Fruit fly (Drosophila melanogaster) whole organism, embryonic: ENCODE measurements around the gene CG14646.

ENCODE experiments used
- BEAF-32 ChIP-seq: fragments of 200-800 bp; sonication (Bioruptor generic); optimal IDR thresholded peaks from 3 replicates; lab custom pipeline; 2017; ENCODE audit warnings: missing biosample characterization, missing genetic modification characterization, mild to moderate bottlenecking, moderate library complexity, missing genetic modification reagents
- CG10366 ChIP-seq: fragments of 200-800 bp; sonication (Bioruptor generic); IDR thresholded peaks from 2 replicates; pipeline ENCODE4 v1.3.6; 2022; ENCODE audit warnings: missing biosample characterization, missing genetic modification characterization
- CG10543 ChIP-seq: fragments of 200-800 bp; sonication (Bioruptor generic); optimal IDR thresholded peaks from 3 replicates; lab custom pipeline; 2017; ENCODE audit warnings: missing biosample characterization, mild to moderate bottlenecking, missing genetic modification characterization, moderate library complexity
- CG11398 ChIP-seq: fragments of 200-800 bp; sonication (Bioruptor generic); optimal IDR thresholded peaks from 2 replicates; lab custom pipeline; 2016; ENCODE audit warnings: missing biosample characterization, missing genetic modification characterization
- CG12071 ChIP-seq: fragments of 200-800 bp; sonication (Bioruptor generic); optimal IDR thresholded peaks from 3 replicates; lab custom pipeline; 2018; ENCODE audit warnings: missing biosample characterization, mild to moderate bottlenecking, missing genetic modification characterization
- CG12155 ChIP-seq: fragments of 200-800 bp; sonication (Bioruptor generic); optimal IDR thresholded peaks from 3 replicates; lab custom pipeline; 2016; ENCODE audit warnings: missing biosample characterization, missing genetic modification characterization
- CG12659 ChIP-seq: fragments of 200-800 bp; sonication (Bioruptor generic); optimal IDR thresholded peaks from 3 replicates; lab custom pipeline; 2017; ENCODE audit warnings: mild to moderate bottlenecking, missing biosample characterization, missing genetic modification reagents, missing genetic modification characterization
- CG13894 ChIP-seq: fragments of 200-800 bp; sonication (Bioruptor generic); optimal IDR thresholded peaks from 3 replicates; lab custom pipeline; 2018; ENCODE audit warnings: missing biosample characterization, mild to moderate bottlenecking, missing genetic modification characterization, moderate library complexity
- CG15479 ChIP-seq: fragments of 200-800 bp; sonication (Bioruptor generic); optimal IDR thresholded peaks from 3 replicates; lab custom pipeline; 2019; ENCODE audit warnings: missing biosample characterization, mild to moderate bottlenecking, missing genetic modification characterization, moderate library complexity
- CG1602 ChIP-seq: fragments of 200-800 bp; sonication (Bioruptor generic); optimal IDR thresholded peaks from 3 replicates; lab custom pipeline; 2016; ENCODE audit warnings: missing biosample characterization, missing genetic modification characterization
- CG17328 ChIP-seq: fragments of 200-800 bp; sonication (Bioruptor generic); IDR thresholded peaks from 2 replicates; pipeline ENCODE4 v1.3.6; 2022; ENCODE audit warnings: missing biosample characterization, missing genetic modification characterization
- CG18619 ChIP-seq: fragments of 200-800 bp; sonication (Bioruptor generic); optimal IDR thresholded peaks from 3 replicates; lab custom pipeline; 2017; ENCODE audit warnings: missing biosample characterization, mild to moderate bottlenecking, missing genetic modification characterization
- CG2889 ChIP-seq: fragments of 200-800 bp; sonication (Bioruptor generic); IDR thresholded peaks from 3 replicates; pipeline ENCODE4 v1.3.6; 2022; ENCODE audit warnings: missing biosample characterization, missing genetic modification characterization
- CG32772 ChIP-seq: fragments of 200-800 bp; sonication (Bioruptor generic); IDR thresholded peaks from 2 replicates; pipeline ENCODE4 v1.3.6; 2022; ENCODE audit warnings: missing biosample characterization, missing genetic modification characterization
- CG33557 ChIP-seq: fragments of 200-800 bp; sonication (Bioruptor generic); optimal IDR thresholded peaks from 2 replicates; lab custom pipeline; 2019; ENCODE audit warnings: missing biosample characterization, mild to moderate bottlenecking, missing genetic modification characterization, moderate library complexity
- CG4424 ChIP-seq: fragments of 200-800 bp; sonication (Bioruptor generic); optimal IDR thresholded peaks from 3 replicates; lab custom pipeline; 2016; ENCODE audit warnings: missing biosample characterization, missing genetic modification characterization
- CG4617 ChIP-seq: fragments of 200-800 bp; sonication (Bioruptor generic); optimal IDR thresholded peaks from 3 replicates; lab custom pipeline; 2016; ENCODE audit warnings: missing biosample characterization, missing genetic modification characterization, borderline replicate concordance
- CG6765 ChIP-seq: fragments of 200-800 bp; sonication (Bioruptor generic); optimal IDR thresholded peaks from 3 replicates; lab custom pipeline; 2017; ENCODE audit warnings: missing biosample characterization, mild to moderate bottlenecking, missing genetic modification characterization
- CG6813 ChIP-seq: fragments of 200-800 bp; sonication (Bioruptor generic); optimal IDR thresholded peaks from 2 replicates; lab custom pipeline; 2017; ENCODE audit warnings: missing biosample characterization, missing genetic modification characterization, mild to moderate bottlenecking, moderate library complexity, missing genetic modification reagents
- CG7745 ChIP-seq: fragments of 200-800 bp; sonication (Bioruptor generic); optimal IDR thresholded peaks from 2 replicates; lab custom pipeline; 2018; ENCODE audit warnings: missing biosample characterization, mild to moderate bottlenecking, missing genetic modification characterization, moderate library complexity
- CG7786 ChIP-seq: fragments of 200-800 bp; sonication (Bioruptor generic); optimal IDR thresholded peaks from 2 replicates; lab custom pipeline; 2016; ENCODE audit warnings: missing biosample characterization, missing genetic modification characterization
- CG9817 ChIP-seq: fragments of 200-800 bp; sonication (Bioruptor generic); optimal IDR thresholded peaks from 2 replicates; lab custom pipeline; 2018; ENCODE audit warnings: missing biosample characterization, mild to moderate bottlenecking, missing genetic modification characterization, moderate library complexity
- CG9876 ChIP-seq: fragments of 200-800 bp; sonication (Bioruptor generic); optimal IDR thresholded peaks from 2 replicates; lab custom pipeline; 2016; ENCODE audit warnings: missing biosample characterization, missing genetic modification characterization
- CG9932 ChIP-seq: fragments of 200-800 bp; sonication (Bioruptor generic); IDR thresholded peaks from 2 replicates; pipeline ENCODE4 v1.3.6; 2022; ENCODE audit warnings: missing biosample characterization, missing genetic modification characterization
- CrebB ChIP-seq: fragments of 200-800 bp; sonication (Bioruptor generic); optimal IDR thresholded peaks from 3 replicates; lab custom pipeline; 2018; ENCODE audit warnings: missing biosample characterization, mild to moderate bottlenecking, missing genetic modification characterization
- D19B ChIP-seq: fragments of 200-800 bp; sonication (Bioruptor generic); optimal IDR thresholded peaks from 2 replicates; lab custom pipeline; 2017; ENCODE audit warnings: missing biosample characterization, mild to moderate bottlenecking, missing genetic modification characterization
- Dp ChIP-seq: fragments of 200-800 bp; sonication (Bioruptor generic); optimal IDR thresholded peaks from 2 replicates; lab custom pipeline; 2018; ENCODE audit warnings: missing biosample characterization, mild to moderate bottlenecking, missing genetic modification characterization, moderate library complexity
- Drgx ChIP-seq: fragments of 200-800 bp; sonication (Bioruptor generic); IDR thresholded peaks from 2 replicates; pipeline ENCODE4 v1.3.6; 2022; ENCODE audit warnings: missing biosample characterization, missing genetic modification characterization
- Eip74EF ChIP-seq, 2 experiments: fragments of 200-800 bp in 1 of 2; fragments of >200 bp in 1 of 2; sonication (Bioruptor generic) in 1 of 2; optimal IDR thresholded peaks; 2 replicates each; lab custom pipeline; 2017 to 2019; ENCODE audit warnings: missing biosample characterization in 2 of 2, missing genetic modification characterization in 2 of 2, mild to moderate bottlenecking in 1 of 2, moderate library complexity in 1 of 2
- HmgZ ChIP-seq: fragments of 200-800 bp; sonication (Bioruptor generic); optimal IDR thresholded peaks from 2 replicates; lab custom pipeline; 2018; ENCODE audit warnings: missing biosample characterization, mild to moderate bottlenecking, missing genetic modification characterization
- Mad ChIP-seq: fragments of 200-800 bp; sonication (Bioruptor generic); optimal IDR thresholded peaks from 2 replicates; lab custom pipeline; 2016; ENCODE audit warnings: missing biosample characterization, missing genetic modification characterization
- Med ChIP-seq: fragments of 200-800 bp; sonication (Bioruptor generic); peaks from one replicate; lab custom pipeline; 2016; ENCODE audit warnings: missing biosample characterization, missing genetic modification characterization, mild to moderate bottlenecking, inconsistent platforms, moderate library complexity
- NfI ChIP-seq: fragments of 200-800 bp; sonication (Bioruptor generic); optimal IDR thresholded peaks from 3 replicates; lab custom pipeline; 2018; ENCODE audit warnings: missing biosample characterization, mild to moderate bottlenecking, missing genetic modification characterization, moderate library complexity
- Sin3A ChIP-seq: fragments of >200 bp; optimal IDR thresholded peaks from 2 replicates; lab custom pipeline; 2018
- Sox102F ChIP-seq: fragments of 200-800 bp; sonication (Bioruptor generic); optimal IDR thresholded peaks from 2 replicates; lab custom pipeline; 2018; ENCODE audit warnings: missing biosample characterization, mild to moderate bottlenecking, missing genetic modification characterization, moderate library complexity
- Xrp1 ChIP-seq: fragments of 200-800 bp; sonication (Bioruptor generic); IDR thresholded peaks from 2 replicates; pipeline ENCODE4 v1.3.6; 2022; ENCODE audit warnings: missing biosample characterization, missing genetic modification characterization
- az2 ChIP-seq: fragments of 200-800 bp; sonication (Bioruptor generic); optimal IDR thresholded peaks from 3 replicates; lab custom pipeline; 2016; ENCODE audit warnings: missing biosample characterization, missing genetic modification characterization
- btn ChIP-seq: fragments of 200-800 bp; sonication (Bioruptor generic); optimal IDR thresholded peaks from 2 replicates; lab custom pipeline; 2016; ENCODE audit warnings: missing biosample characterization, missing genetic modification characterization
- caup ChIP-seq: fragments of 200-800 bp; sonication (Bioruptor generic); optimal IDR thresholded peaks from 3 replicates; lab custom pipeline; 2017; ENCODE audit warnings: missing biosample characterization, mild to moderate bottlenecking, missing genetic modification characterization, moderate library complexity; ENCODE audit not compliant: severe bottlenecking
- chm ChIP-seq: fragments of 200-800 bp; sonication (Bioruptor generic); IDR thresholded peaks from 2 replicates; pipeline ENCODE4 v1.3.6; 2022; ENCODE audit warnings: missing biosample characterization, missing genetic modification characterization
- grau ChIP-seq: fragments of 200-800 bp; optimal IDR thresholded peaks from 3 replicates; lab custom pipeline; 2019; ENCODE audit warnings: missing biosample characterization, mild to moderate bottlenecking, missing genetic modification characterization, moderate library complexity
- insv ChIP-seq, 2 experiments: fragments of 200-800 bp; sonication (Bioruptor generic); optimal IDR thresholded peaks; 3 replicates each; lab custom pipeline; 2016 to 2018; ENCODE audit warnings: missing biosample characterization in 2 of 2, missing genetic modification characterization in 2 of 2
- kay ChIP-seq: fragments of 200-800 bp; sonication (Bioruptor generic); optimal IDR thresholded peaks from 2 replicates; lab custom pipeline; 2016; ENCODE audit warnings: missing biosample characterization, missing genetic modification characterization
- nerfin-2 ChIP-seq: fragments of 200-800 bp; sonication (Bioruptor generic); IDR thresholded peaks from 2 replicates; pipeline ENCODE4 v1.3.6; 2022; ENCODE audit warnings: missing biosample characterization, missing genetic modification characterization; ENCODE audit not compliant: partially characterized antibody
- toy ChIP-seq: fragments of 200-800 bp; sonication (Bioruptor generic); IDR thresholded peaks from 2 replicates; pipeline ENCODE4 v1.3.6; 2022; ENCODE audit warnings: missing biosample characterization, missing genetic modification characterization

CG14646 gene

DNA sequence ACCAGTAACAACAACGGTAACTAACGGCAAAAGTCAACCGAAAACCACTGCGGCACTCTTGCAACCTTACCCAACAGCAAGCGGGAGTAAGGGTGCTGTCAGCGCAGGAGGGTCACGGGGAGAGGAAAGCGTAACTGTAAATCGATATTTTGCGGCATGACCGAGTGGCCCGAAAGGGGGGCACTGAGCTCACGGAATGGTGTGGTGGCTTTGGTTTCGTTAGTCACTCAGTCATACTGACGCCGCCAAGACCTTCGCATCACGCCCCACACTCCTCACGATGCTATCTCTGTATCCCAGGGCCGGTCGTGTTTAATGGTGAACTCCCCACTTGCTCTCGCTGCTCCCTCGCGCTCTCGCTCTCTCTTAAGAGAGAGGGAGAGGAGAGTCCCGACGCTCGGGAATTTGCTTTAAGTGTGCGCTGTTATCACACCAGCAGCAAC is 29.5 kb upstream of the CG14646 start (continued):
- TF ChIP-seq chm (GFP tag; lab: Robert Waterston, UW) (no peak), Dp (GFP tag; lab: Kevin White, UChicago) (no peak), kay (GFP tag; lab: Kevin White, UChicago) (no peak), CG11398 (no peak), Sin3A (lab: Kevin White, UChicago) (no peak), CG4424 (GFP tag; lab: Kevin White, UChicago) (no peak), Eip74EF (GFP tag; optimal IDR thresholded peaks at IDR 0.05; lab: Kevin White, UChicago) (no peak), BEAF-32 (GFP tag; lab: Kevin White, UChicago) (peak; percentile 21), CG7786 (GFP tag; lab: Kevin White, UChicago) (no peak), nerfin-2 (no peak), insv (GFP tag; optimal IDR thresholded peaks at IDR 0.05; lab: Kevin White, UChicago) (no peak), CG32772 (GFP tag; lab: Robert Waterston, UW) (no peak), CG17328 (GFP tag; lab: Robert Waterston, UW) (no peak), CG12155 (GFP tag; lab: Kevin White, UChicago) (no peak), CG10543 (GFP tag; lab: Kevin White, UChicago) (peak; percentile 72), NfI (GFP tag; lab: Kevin White, UChicago) (peak; percentile 10), CG33557 (GFP tag; lab: Kevin White, UChicago) (no peak), CG6813 (GFP tag; lab: Kevin White, UChicago) (no peak), D19B (GFP tag; lab: Kevin White, UChicago) (no peak)

DNA sequence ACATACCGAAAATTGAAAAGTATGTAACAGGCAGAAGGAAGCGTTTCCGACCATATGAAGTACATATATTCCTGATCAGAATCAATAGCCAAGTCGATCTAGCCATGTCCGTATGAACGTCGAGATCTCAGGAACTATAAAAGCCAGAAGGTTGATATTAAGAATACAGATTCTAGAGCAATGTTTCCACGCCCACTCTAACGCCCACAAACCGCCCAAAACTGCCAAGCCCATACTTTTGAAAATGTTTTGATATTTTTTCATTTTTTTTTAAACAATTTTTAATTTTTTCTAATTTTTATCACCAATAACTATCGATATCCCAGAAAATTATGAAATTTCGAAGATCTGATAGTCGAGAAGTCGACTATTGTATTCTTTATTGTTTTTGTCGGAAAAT is 28.2 kb upstream of the CG14646 start:
- TF ChIP-seq CG9932 (GFP tag; lab: Robert Waterston, UW), result no peak

DNA sequence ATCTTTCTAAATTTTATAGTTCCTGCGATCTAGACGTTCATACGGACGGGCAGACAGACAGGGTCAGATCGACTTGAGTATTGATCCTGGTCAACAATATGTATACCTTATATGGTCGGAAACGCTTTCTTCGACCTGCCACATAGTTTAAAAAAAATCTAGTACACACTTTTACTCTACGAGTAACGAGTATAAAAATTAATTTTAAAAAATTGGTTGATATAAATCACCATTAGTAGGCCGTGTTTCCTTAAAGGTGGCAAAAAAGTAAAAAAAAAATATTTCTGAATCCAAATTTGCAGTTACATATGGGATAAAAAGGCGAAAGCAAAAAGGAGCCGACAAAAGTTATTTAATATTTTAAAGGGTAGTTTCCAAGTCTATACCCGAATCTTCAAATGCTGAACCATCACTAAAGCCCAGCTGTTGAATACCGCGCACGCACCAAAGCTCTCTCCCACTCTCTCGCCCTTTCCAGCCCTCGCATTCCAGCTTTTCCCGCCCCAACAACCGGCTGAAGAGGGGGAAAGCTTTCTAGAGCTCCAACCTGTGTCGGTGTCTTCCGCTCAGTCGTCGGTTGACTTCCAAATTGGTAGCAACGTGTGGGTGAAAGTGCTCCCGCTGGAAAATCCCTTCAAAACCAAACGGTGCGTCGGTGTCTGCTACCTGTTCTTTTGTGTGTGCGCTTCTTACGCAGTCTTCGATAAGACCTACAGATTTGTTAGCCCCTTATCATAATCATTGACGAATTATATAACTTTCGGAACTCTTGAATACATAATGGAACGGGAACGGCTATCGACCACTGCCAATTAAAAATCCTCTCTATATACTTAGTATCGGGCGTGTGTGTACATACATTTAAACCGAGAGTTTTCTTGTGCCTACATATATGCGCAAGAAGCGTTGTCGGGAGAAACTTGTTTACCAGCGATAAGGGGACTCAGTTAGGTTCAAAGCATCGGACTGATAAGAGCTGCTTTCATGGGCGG is 11.5 kb upstream of the CG14646 start, which contains the start of gene Sfxn1-3:
Sfxn1-3 (plus strand) TSS at position 238 of the 992 bp plus-strand sequence.
- TF ChIP-seq Sin3A (lab: Kevin White, UChicago) (no peak), CG12659 (GFP tag; lab: Kevin White, UChicago) (peak; percentile 67), caup (GFP tag; lab: Kevin White, UChicago) (peak; percentile 67), Sox102F (GFP tag; lab: Kevin White, UChicago) (no peak), az2 (GFP tag; lab: Kevin White, UChicago) (peak; percentile 15), grau (tag; lab: Kevin White, UChicago) (peak; percentile 23), Xrp1 (GFP tag; lab: Robert Waterston, UW) (peak; percentile 32; the same call in 1 of the 2 replicates), CG12071 (GFP tag; lab: Kevin White, UChicago) (peak; percentile 57), CG10366 (GFP tag; lab: Robert Waterston, UW) (no peak), CG13894 (tag; lab: Kevin White, UChicago) (peak; percentile 72), toy (GFP tag; lab: Robert Waterston, UW) (no peak), Drgx (no peak), CG15479 (GFP tag; lab: Kevin White, UChicago) (peak; percentile 96), CG9817 (tag; lab: Kevin White, UChicago) (no peak), btn (GFP tag; lab: Kevin White, UChicago) (no peak), CG18619 (GFP tag; lab: Kevin White, UChicago) (no peak), CG2889 (GFP tag; lab: Robert Waterston, UW) (peak; percentile 32; the same call in 1 of the 3 replicates), CG4617 (GFP tag; lab: Kevin White, UChicago) (no peak), CG6765 (peak; percentile 70), CrebB (tag; lab: Kevin White, UChicago) (peak; percentile 26), CG9876 (GFP tag; lab: Kevin White, UChicago) (no peak), HmgZ (tag; lab: Kevin White, UChicago) (peak; percentile 71), Mad (peak; percentile 13), CG1602 (GFP tag; lab: Kevin White, UChicago) (peak; percentile 16), Med (GFP tag; lab: Kevin White, UChicago) (peak; percentile 94), CG7745 (no peak)
